Worm (Caenorhabditis elegans) whole organism, young adult: Measurements from ENCODE around the gene atln-1.

Source experiments
- B0019.2 ChIP-seq: fragments of 200-800 bp; sonication (Bioruptor generic); conservative IDR thresholded peaks from 2 replicates; pipeline ENCODE4 v1.3.6; 2022; ENCODE audit warnings: missing genetic modification reagents, missing genetic modification characterization, missing compliant biosample characterization
- C06A6.2 ChIP-seq: fragments of 200-800 bp; sonication (Bioruptor generic); conservative IDR thresholded peaks from 2 replicates; pipeline ENCODE4 v1.3.6; 2022; ENCODE audit warnings: missing genetic modification characterization, missing compliant biosample characterization
- F23B12.7 ChIP-seq: sonication (generic microtip); optimal IDR thresholded peaks from 2 replicates; lab custom pipeline; 2017; ENCODE audit warnings: missing genetic modification characterization, mild to moderate bottlenecking, missing compliant biosample characterization, antibody characterized with exemption, moderate library complexity; ENCODE audit not compliant: insufficient read depth
- F49E8.2 ChIP-seq: sonication (generic microtip); optimal IDR thresholded peaks from 3 replicates; lab custom pipeline; 2017; ENCODE audit warnings: missing genetic modification characterization, mild to moderate bottlenecking, missing compliant biosample characterization, antibody characterized with exemption, moderate library complexity; ENCODE audit not compliant: insufficient read depth
- F52B5.7 ChIP-seq: sonication (generic microtip); optimal IDR thresholded peaks from 2 replicates; lab custom pipeline; 2016; ENCODE audit warnings: mild to moderate bottlenecking, missing genetic modification characterization, missing compliant biosample characterization
- K12H6.12 ChIP-seq: fragments of 200-800 bp; sonication (Bioruptor generic); optimal IDR thresholded peaks from 2 replicates; lab custom pipeline; 2018; ENCODE audit warnings: mild to moderate bottlenecking, missing genetic modification characterization, missing compliant biosample characterization
- Y67H2A.10 ChIP-seq: fragments of 200-800 bp; sonication (Bioruptor generic); conservative IDR thresholded peaks from 2 replicates; pipeline ENCODE4 v1.3.6; 2022; ENCODE audit warnings: missing genetic modification reagents, missing genetic modification characterization, missing compliant biosample characterization
- Y79H2A.3 ChIP-seq: fragments of 200-800 bp; sonication (Bioruptor generic); conservative IDR thresholded peaks from 2 replicates; pipeline ENCODE4 v1.3.6; 2022; ENCODE audit warnings: missing genetic modification reagents, missing genetic modification characterization, missing compliant biosample characterization
- Y95B8A.8 ChIP-seq: fragments of 200-800 bp; sonication (Bioruptor generic); IDR thresholded peaks from 2 replicates; pipeline ENCODE4 v1.3.6; 2022; ENCODE audit warnings: missing genetic modification reagents, missing genetic modification characterization, missing compliant biosample characterization
- ama-1 ChIP-seq, 3 experiments: fragments of 150-350 bp in 1 of 3; sonication (generic microtip) in 2 of 3; optimal IDR thresholded peaks; 2 replicates each; lab custom pipeline; 2014 to 2018; ENCODE audit warnings: missing biosample characterization in 2 of 3, missing genetic modification characterization in 2 of 3, missing genetic modification reagents in 2 of 3
- atf-7 ChIP-seq: sonication (generic microtip); optimal IDR thresholded peaks from 2 replicates; lab custom pipeline; 2017; ENCODE audit warnings: mild to moderate bottlenecking, missing genetic modification characterization, missing compliant biosample characterization
- attf-5 ChIP-seq: fragments of 200-800 bp; sonication (Bioruptor generic); optimal IDR thresholded peaks from 2 replicates; lab custom pipeline; 2018; ENCODE audit warnings: mild to moderate bottlenecking, missing genetic modification characterization, missing compliant biosample characterization
- attf-6 ChIP-seq: fragments of 200-800 bp; sonication (Bioruptor generic); IDR thresholded peaks from 2 replicates; pipeline ENCODE4 v1.3.6; 2022; ENCODE audit warnings: missing genetic modification reagents, missing genetic modification characterization, missing compliant biosample characterization
- ccch-3 ChIP-seq: fragments of 200-800 bp; sonication (Bioruptor generic); optimal IDR thresholded peaks from 2 replicates; lab custom pipeline; 2018; ENCODE audit warnings: mild to moderate bottlenecking, missing genetic modification characterization, missing compliant biosample characterization
- ceh-91 ChIP-seq: fragments of 200-800 bp; sonication (Bioruptor generic); IDR thresholded peaks from 2 replicates; pipeline ENCODE4 v1.3.6; 2022; ENCODE audit warnings: missing genetic modification reagents, missing genetic modification characterization, missing compliant biosample characterization
- egl-18 ChIP-seq: fragments of 200-800 bp; sonication (Bioruptor generic); IDR thresholded peaks from 2 replicates; pipeline ENCODE4 v1.3.6; 2022; ENCODE audit warnings: missing genetic modification reagents, missing genetic modification characterization, missing compliant biosample characterization
- egrh-3 ChIP-seq: fragments of 200-800 bp; sonication (Bioruptor generic); IDR thresholded peaks from 2 replicates; pipeline ENCODE4 v1.3.6; 2022; ENCODE audit warnings: missing genetic modification reagents, missing genetic modification characterization, missing compliant biosample characterization
- ekl-4 ChIP-seq: fragments of 200-800 bp; sonication (Bioruptor generic); IDR thresholded peaks from 2 replicates; pipeline ENCODE4 v1.3.6; 2022; ENCODE audit warnings: missing genetic modification reagents, missing genetic modification characterization, missing compliant biosample characterization
- him-1 ChIP-seq: sonication (generic microtip); optimal IDR thresholded peaks from 2 replicates; lab custom pipeline; 2016; ENCODE audit warnings: missing genotype, missing genetic modification reagents, missing genetic modification characterization, missing compliant biosample characterization
- hlh-12 ChIP-seq: sonication (generic microtip); optimal IDR thresholded peaks from 2 replicates; lab custom pipeline; 2016; ENCODE audit warnings: missing genetic modification characterization, missing compliant biosample characterization
- hsf-1 ChIP-seq: fragments of 200-800 bp; sonication (Bioruptor generic); IDR thresholded peaks from 2 replicates; pipeline ENCODE4 v1.3.6; 2022; ENCODE audit warnings: missing genetic modification reagents, missing genetic modification characterization, missing compliant biosample characterization
- lsl-1 ChIP-seq: fragments of 200-800 bp; sonication (Bioruptor generic); optimal IDR thresholded peaks from 2 replicates; lab custom pipeline; 2018; ENCODE audit warnings: mild to moderate bottlenecking, missing genetic modification characterization, moderate library complexity, missing compliant biosample characterization
- lsy-27 ChIP-seq: sonication (generic microtip); optimal IDR thresholded peaks from 2 replicates; lab custom pipeline; 2017; ENCODE audit warnings: missing genetic modification characterization, mild to moderate bottlenecking, missing compliant biosample characterization, antibody characterized with exemption, missing genotype, borderline replicate concordance; ENCODE audit not compliant: insufficient read depth
- mes-4 ChIP-seq: sonication (generic microtip); optimal IDR thresholded peaks from 2 replicates; lab custom pipeline; 2016; ENCODE audit warnings: missing genotype, missing genetic modification characterization, missing compliant biosample characterization
- nfyb-1 ChIP-seq: fragments of 200-800 bp; sonication (Bioruptor generic); IDR thresholded peaks from 2 replicates; pipeline ENCODE4 v1.3.6; 2022; ENCODE audit warnings: missing genetic modification reagents, missing genetic modification characterization, missing compliant biosample characterization
- pbrm-1 ChIP-seq: fragments of 200-800 bp; sonication (Bioruptor generic); IDR thresholded peaks from 2 replicates; pipeline ENCODE4 v1.3.6; 2022; ENCODE audit warnings: missing genetic modification reagents, missing genetic modification characterization, missing compliant biosample characterization
- rcor-1 ChIP-seq: fragments of 200-800 bp; sonication (Bioruptor generic); IDR thresholded peaks from 2 replicates; pipeline ENCODE4 v1.3.6; 2022; ENCODE audit warnings: missing genetic modification reagents, missing genetic modification characterization, missing compliant biosample characterization
- repo-1 ChIP-seq: sonication (generic microtip); optimal IDR thresholded peaks from 2 replicates; lab custom pipeline; 2017; ENCODE audit warnings: mild to moderate bottlenecking, missing genetic modification characterization, missing compliant biosample characterization
- rpc-1 ChIP-seq, 2 experiments: fragments of 150-350 bp in 1 of 2; sonication (generic microtip) in 1 of 2; optimal IDR thresholded peaks; 2 replicates each; lab custom pipeline; 2014 to 2018; ENCODE audit warnings: missing biosample characterization in 1 of 2, missing genetic modification characterization in 1 of 2, missing genetic modification reagents in 1 of 2, missing genotype in 1 of 2
- snpc-1.1 ChIP-seq: sonication (generic microtip); optimal IDR thresholded peaks from 2 replicates; lab custom pipeline; 2017; ENCODE audit warnings: missing genetic modification characterization, mild to moderate bottlenecking, missing compliant biosample characterization, antibody characterized with exemption, moderate library complexity, missing genotype, missing genetic modification reagents; ENCODE audit not compliant: insufficient read depth
- snpc-1.3 ChIP-seq: sonication (generic microtip); optimal IDR thresholded peaks from 2 replicates; lab custom pipeline; 2017; ENCODE audit warnings: missing genetic modification characterization, mild to moderate bottlenecking, missing compliant biosample characterization, antibody characterized with exemption, moderate library complexity, missing genotype, missing genetic modification reagents; ENCODE audit not compliant: insufficient read depth
- snpc-3.4 ChIP-seq: sonication (generic microtip); optimal IDR thresholded peaks from 2 replicates; lab custom pipeline; 2017; ENCODE audit warnings: missing genetic modification characterization, mild to moderate bottlenecking, missing compliant biosample characterization, antibody characterized with exemption, moderate library complexity, missing genotype, missing genetic modification reagents
- snpc-4 ChIP-seq, 5 experiments: fragments of 150-350 bp in 1 of 5; sonication (generic microtip) in 4 of 5; optimal IDR thresholded peaks; 2 replicates each; lab custom pipeline; 2014 to 2018; ENCODE audit warnings: missing genetic modification characterization in 5 of 5, missing biosample characterization in 3 of 5, antibody characterized with exemption in 2 of 5, mild to moderate bottlenecking in 2 of 5, missing compliant biosample characterization in 2 of 5, missing genotype in 2 of 5, moderate library complexity in 2 of 5, missing genetic modification reagents in 1 of 5
- tbp1 ChIP-seq: fragments of 200-800 bp; sonication (Bioruptor generic); optimal IDR thresholded peaks from 2 replicates; lab custom pipeline; 2018; ENCODE audit warnings: mild to moderate bottlenecking, missing genetic modification characterization, missing compliant biosample characterization
- tlf-1 ChIP-seq: fragments of 200-800 bp; sonication (Bioruptor generic); optimal IDR thresholded peaks from 2 replicates; lab custom pipeline; 2018; ENCODE audit warnings: mild to moderate bottlenecking, missing genetic modification characterization, missing compliant biosample characterization
- zfh-2 ChIP-seq: fragments of 200-800 bp; sonication (Bioruptor generic); conservative IDR thresholded peaks from 2 replicates; pipeline ENCODE4 v1.3.6; 2022; ENCODE audit warnings: missing genetic modification reagents, missing genetic modification characterization, missing compliant biosample characterization
- ztf-28 ChIP-seq: fragments of 200-800 bp; sonication (Bioruptor generic); IDR thresholded peaks from 2 replicates; pipeline ENCODE4 v1.3.6; 2022; ENCODE audit warnings: missing genetic modification reagents, missing genetic modification characterization, missing compliant biosample characterization

Gene atln-1

ce11 chrIV:2817038-2817437 is 28.5 kb downstream of the atln-1 start (continued):
- peak; percentile 79 for TF ChIP-seq zfh-2
- TF ChIP-seq F52B5.7 (tag; lab: Kevin White, UChicago) = no peak
- no peak for TF ChIP-seq ekl-4 (GFP tag; lab: Robert Waterston, UW)
- TF ChIP-seq egl-18 (GFP tag; lab: Robert Waterston, UW) = no peak

ce11 chrIV:2819633-2820032 is 31.1 kb downstream of the atln-1 start, which contains the start of gene Y54G2A.13:
Gene Y54G2A.13 (minus strand): TSS chrIV:2819733.
- no peak for TF ChIP-seq Y95B8A.8 (GFP tag; lab: Robert Waterston, UW)
- no peak for TF ChIP-seq lsy-27 (tag; lab: Kevin White, UChicago)
- TF ChIP-seq Y79H2A.3 = no peak
- no peak for TF ChIP-seq ceh-91 (GFP tag; lab: Robert Waterston, UW)
- no peak for TF ChIP-seq F49E8.2 (tag; lab: Kevin White, UChicago)

- TF ChIP-seq mes-4 (tag; lab: Kevin White, UChicago) (no peak), ekl-4 (GFP tag; lab: Robert Waterston, UW) (no peak), F23B12.7 (tag; lab: Kevin White, UChicago) (no peak), egrh-3 (GFP tag; lab: Robert Waterston, UW) (no peak), C06A6.2 (no peak), attf-5 (GFP tag; lab: Kevin White, UChicago) (no peak), B0019.2 (no peak), tlf-1 (GFP tag; lab: Kevin White, UChicago) (no peak), hlh-12 (tag; lab: Kevin White, UChicago) (no peak), hsf-1 (no peak), zfh-2 (no peak), tbp1 (GFP tag; lab: Kevin White, UChicago) (no peak), rcor-1 (GFP tag; lab: Robert Waterston, UW) (no peak), ama-1 (optimal IDR thresholded peaks at IDR 0.05; lab: Kevin White, UChicago) (no peak), ama-1 (GFP tag; optimal IDR thresholded peaks at IDR 0.05; lab: Kevin White, UChicago) (no peak), K12H6.12 (no peak), ccch-3 (GFP tag; lab: Kevin White, UChicago) (no peak), ztf-28 (GFP tag; lab: Robert Waterston, UW) (no peak), nfyb-1 (GFP tag; lab: Robert Waterston, UW) (no peak), repo-1 (tag; lab: Kevin White, UChicago) (no peak), attf-6 (no peak)
Measured at ce11 chrIV:2820408-2820807, 31.9 kb downstream of the atln-1 start, which contains the start of gene Y54G2A.37. Gene Y54G2A.37 (plus strand): TSS chrIV:2820708.

- TF ChIP-seq pbrm-1 (GFP tag; lab: Robert Waterston, UW) = no peak
- no peak for TF ChIP-seq zfh-2
- TF ChIP-seq rpc-1 (optimal IDR thresholded peaks at IDR 0.05; lab: Kevin White, UChicago) = no peak
- TF ChIP-seq rpc-1 (tag; optimal IDR thresholded peaks at IDR 0.05; lab: Kevin White, UChicago) = no peak
Measured at ce11 chrIV:2823446-2823845, 35.0 kb downstream of the atln-1 start, which contains the start of gene clec-80. Gene clec-80 (plus strand): TSS chrIV:2823746.

- TF ChIP-seq F23B12.7 (tag; lab: Kevin White, UChicago) = no peak
- peak; percentile 45 for TF ChIP-seq snpc-1.3 (tag; lab: Kevin White, UChicago)
- TF ChIP-seq snpc-3.4 = peak; percentile 76
- TF ChIP-seq him-1 (tag; lab: Kevin White, UChicago) = peak; percentile 83
- peak; percentile 3 for TF ChIP-seq atf-7 (tag; lab: Kevin White, UChicago)
- peak; percentile 89 for TF ChIP-seq snpc-4 (GFP tag; optimal IDR thresholded peaks at IDR 0.05; lab: Kevin White, UChicago)
- peak; percentile 77 to 95 (median 90) for TF ChIP-seq snpc-4 (tag; optimal IDR thresholded peaks at IDR 0.05; lab: Kevin White, UChicago)
- TF ChIP-seq lsl-1 = peak; percentile 5
- no peak for TF ChIP-seq ceh-91 (GFP tag; lab: Robert Waterston, UW)
- peak; percentile 94 for TF ChIP-seq snpc-1.1
- TF ChIP-seq Y67H2A.10 = no peak
- TF ChIP-seq tbp1 (GFP tag; lab: Kevin White, UChicago) = peak; percentile 37
Measured at ce11 chrIV:2825460-2826103, 37.1 kb downstream of the atln-1 start.
